Worm (Caenorhabditis elegans) whole organism, L1 larva: Measurements from ENCODE around the gene C45G9.4.

Source experiments
- C04F5.9 ChIP-seq: sonication (generic microtip); optimal IDR thresholded peaks from 2 replicates; lab custom pipeline; 2016; ENCODE audit warnings: missing genetic modification characterization, missing compliant biosample characterization
- C16A3.4 ChIP-seq: fragments of 150-350 bp; optimal IDR thresholded peaks from 2 replicates; lab custom pipeline; 2014; ENCODE audit warnings: missing biosample characterization, missing genetic modification characterization
- aha-1 ChIP-seq: fragments of 150-350 bp; optimal IDR thresholded peaks from 2 replicates; lab custom pipeline; 2014; ENCODE audit warnings: missing biosample characterization, missing genetic modification characterization
- aly-2 ChIP-seq: fragments of 150-350 bp; optimal IDR thresholded peaks from 2 replicates; lab custom pipeline; 2014; ENCODE audit warnings: missing biosample characterization, missing genetic modification characterization
- blmp-1 ChIP-seq: fragments of 150-350 bp; optimal IDR thresholded peaks from 2 replicates; lab custom pipeline; 2014; ENCODE audit warnings: missing biosample characterization, missing genetic modification characterization
- ceh-82 ChIP-seq, 3 experiments: fragments of 150-350 bp in 1 of 3; sonication (generic microtip) in 2 of 3; optimal IDR thresholded peaks; 2 replicates each; lab custom pipeline; 2014 to 2017; ENCODE audit warnings: missing biosample characterization in 3 of 3, missing genetic modification characterization in 3 of 3
- ceh-88 ChIP-seq: fragments of 200-800 bp; sonication (Bioruptor generic); IDR thresholded peaks from 2 replicates; pipeline ENCODE4 v1.3.6; 2022; ENCODE audit warnings: missing genetic modification characterization, missing compliant biosample characterization
- ces-1 ChIP-seq: fragments of 150-350 bp; optimal IDR thresholded peaks from 2 replicates; lab custom pipeline; 2014; ENCODE audit warnings: missing biosample characterization, missing genetic modification reagents, missing genetic modification characterization
- dpl-1 ChIP-seq, 3 experiments: fragments of 150-350 bp in 2 of 3; sonication (generic microtip) in 1 of 3; optimal IDR thresholded peaks; 2 replicates each; lab custom pipeline; 2014 to 2017; ENCODE audit warnings: missing biosample characterization in 3 of 3, missing genetic modification characterization in 3 of 3, missing genetic modification reagents in 3 of 3
- efl-1 ChIP-seq, 4 experiments: fragments of 150-350 bp; optimal IDR thresholded peaks in 3 of 4; peaks in 1 of 4; 1 replicate in 1 of 4; 2 replicates in 3 of 4; lab custom pipeline; 2014; ENCODE audit warnings: missing biosample characterization in 2 of 4, missing genetic modification characterization in 2 of 4, missing genetic modification reagents in 2 of 4
- efl-3 ChIP-seq: fragments of 200-800 bp; sonication (Bioruptor generic); optimal IDR thresholded peaks from 2 replicates; lab custom pipeline; 2018; ENCODE audit warnings: mild to moderate bottlenecking, missing genetic modification characterization, missing compliant biosample characterization
- egl-13 ChIP-seq: sonication (generic microtip); optimal IDR thresholded peaks from 2 replicates; lab custom pipeline; 2016; ENCODE audit warnings: missing genotype, missing genetic modification reagents, missing genetic modification characterization, missing compliant biosample characterization
- elt-2 ChIP-seq: sonication (generic microtip); optimal IDR thresholded peaks from 2 replicates; lab custom pipeline; 2016; ENCODE audit warnings: missing genetic modification characterization, mild to moderate bottlenecking, inconsistent platforms, missing compliant biosample characterization, missing genetic modification reagents
- elt-3 ChIP-seq, 6 experiments: fragments of 150-350 bp in 1 of 6; sonication (generic microtip); optimal IDR thresholded peaks; 2 replicates each; lab custom pipeline; 2017 to 2018; ENCODE audit warnings: missing biosample characterization in 6 of 6, missing genetic modification characterization in 6 of 6, inconsistent platforms in 1 of 6
- fkh-4 ChIP-seq: sonication (generic microtip); optimal IDR thresholded peaks from 2 replicates; lab custom pipeline; 2016; ENCODE audit warnings: missing compliant biosample characterization, missing genetic modification characterization, borderline replicate concordance
- fkh-8 ChIP-seq: sonication (generic microtip); optimal IDR thresholded peaks from 2 replicates; lab custom pipeline; 2016; ENCODE audit warnings: mild to moderate bottlenecking, missing genetic modification characterization, missing compliant biosample characterization
- grh-1 ChIP-seq: fragments of 200-800 bp; sonication (Bioruptor generic); IDR thresholded peaks from 2 replicates; pipeline ENCODE4 v1.3.6; 2022; ENCODE audit warnings: missing genetic modification reagents, missing genetic modification characterization, missing compliant biosample characterization
- hlh-17 ChIP-seq: fragments of 200-800 bp; sonication (Bioruptor generic); optimal IDR thresholded peaks from 2 replicates; lab custom pipeline; 2018; ENCODE audit warnings: missing genetic modification characterization, mild to moderate bottlenecking, missing compliant biosample characterization, moderate library complexity, borderline replicate concordance
- irx-1 ChIP-seq: sonication (generic microtip); optimal IDR thresholded peaks from 2 replicates; lab custom pipeline; 2016; ENCODE audit warnings: missing genetic modification characterization, missing compliant biosample characterization
- isw-1 ChIP-seq: fragments of 200-800 bp; sonication (Bioruptor generic); IDR thresholded peaks from 2 replicates; pipeline ENCODE4 v1.3.6; 2022; ENCODE audit warnings: missing genetic modification characterization, missing compliant biosample characterization
- jun-1 ChIP-seq: fragments of 150-350 bp; optimal IDR thresholded peaks from 2 replicates; lab custom pipeline; 2014; ENCODE audit warnings: missing biosample characterization, missing genetic modification reagents, missing genetic modification characterization
- lin-15B ChIP-seq: fragments of 150-350 bp; sonication (generic microtip); optimal IDR thresholded peaks from 3 replicates; lab custom pipeline; 2014; ENCODE audit warnings: missing biosample characterization, missing genetic modification characterization
- lin-35 ChIP-seq, 2 experiments: fragments of 150-350 bp; optimal IDR thresholded peaks; 2 replicates each; lab custom pipeline; 2014; ENCODE audit warnings: missing biosample characterization in 2 of 2, missing genetic modification characterization in 2 of 2, missing genetic modification reagents in 2 of 2
- lsy-2 ChIP-seq, 2 experiments: fragments of 150-350 bp; optimal IDR thresholded peaks; 2 replicates each; lab custom pipeline; 2014; ENCODE audit warnings: missing biosample characterization in 2 of 2, missing genetic modification characterization in 2 of 2
- mdl-1 ChIP-seq, 2 experiments: fragments of 150-350 bp; optimal IDR thresholded peaks; 2 replicates each; lab custom pipeline; 2014 to 2017; ENCODE audit warnings: missing biosample characterization in 2 of 2, missing genetic modification characterization in 2 of 2, inconsistent platforms in 1 of 2
- mep-1 ChIP-seq: fragments of 150-350 bp; optimal IDR thresholded peaks from 2 replicates; lab custom pipeline; 2014; ENCODE audit warnings: missing biosample characterization, missing genetic modification characterization
- nhr-11 ChIP-seq: fragments of 150-350 bp; optimal IDR thresholded peaks from 2 replicates; lab custom pipeline; 2014; ENCODE audit warnings: missing biosample characterization, missing genetic modification characterization
- nhr-19 ChIP-seq: fragments of 200-800 bp; sonication (Bioruptor generic); conservative IDR thresholded peaks from 2 replicates; pipeline ENCODE4 v1.3.6; 2022; ENCODE audit warnings: missing genetic modification characterization, missing compliant biosample characterization
- nhr-20 ChIP-seq: sonication (generic microtip); optimal IDR thresholded peaks from 2 replicates; lab custom pipeline; 2016; ENCODE audit warnings: mild to moderate bottlenecking, missing genetic modification characterization, missing compliant biosample characterization
- nhr-47 ChIP-seq: sonication (generic microtip); optimal IDR thresholded peaks from 2 replicates; lab custom pipeline; 2016; ENCODE audit warnings: mild to moderate bottlenecking, missing genetic modification characterization, moderate library complexity, missing compliant biosample characterization
- nhr-71 ChIP-seq: sonication (generic microtip); optimal IDR thresholded peaks from 2 replicates; lab custom pipeline; 2016; ENCODE audit warnings: mild to moderate bottlenecking, missing genetic modification characterization, moderate library complexity, missing compliant biosample characterization
- nhr-77 ChIP-seq: fragments of 150-350 bp; optimal IDR thresholded peaks from 2 replicates; lab custom pipeline; 2014; ENCODE audit warnings: missing biosample characterization, missing genetic modification characterization
- nhr-85 ChIP-seq: sonication (generic microtip); peaks from one replicate; lab custom pipeline; 2016; ENCODE audit warnings: missing genetic modification characterization, inconsistent platforms, missing compliant biosample characterization
- nhr-90 ChIP-seq: sonication (generic microtip); optimal IDR thresholded peaks from 2 replicates; lab custom pipeline; 2016; ENCODE audit warnings: mild to moderate bottlenecking, missing genetic modification characterization, missing compliant biosample characterization; ENCODE audit not compliant: poor library complexity
- pax-3 ChIP-seq: fragments of 200-800 bp; sonication (Bioruptor generic); optimal IDR thresholded peaks from 2 replicates; lab custom pipeline; 2018; ENCODE audit warnings: mild to moderate bottlenecking, missing genetic modification characterization, moderate library complexity, missing compliant biosample characterization
- rnt-1 ChIP-seq: sonication (generic microtip); optimal IDR thresholded peaks from 2 replicates; lab custom pipeline; 2016; ENCODE audit warnings: mild to moderate bottlenecking, missing genetic modification characterization, moderate library complexity, missing compliant biosample characterization
- skn-1 ChIP-seq: fragments of 150-350 bp; optimal IDR thresholded peaks from 2 replicates; lab custom pipeline; 2014; ENCODE audit warnings: missing biosample characterization, missing genetic modification characterization
- snpc-4 ChIP-seq: fragments of 150-350 bp; optimal IDR thresholded peaks from 2 replicates; lab custom pipeline; 2014; ENCODE audit warnings: missing biosample characterization, missing genetic modification characterization
- snu-23 ChIP-seq: sonication (generic microtip); optimal IDR thresholded peaks from 2 replicates; lab custom pipeline; 2016; ENCODE audit warnings: missing genetic modification characterization, missing compliant biosample characterization
- sup-37 ChIP-seq: fragments of 200-800 bp; sonication (Bioruptor generic); optimal IDR thresholded peaks from 2 replicates; lab custom pipeline; 2018; ENCODE audit warnings: mild to moderate bottlenecking, missing genetic modification characterization, missing compliant biosample characterization
- swsn-7 ChIP-seq: sonication (generic microtip); optimal IDR thresholded peaks from 2 replicates; lab custom pipeline; 2016; ENCODE audit warnings: missing genetic modification characterization, missing compliant biosample characterization
- tbx-2 ChIP-seq: sonication (generic microtip); optimal IDR thresholded peaks from 2 replicates; lab custom pipeline; 2016; ENCODE audit warnings: missing genetic modification characterization, missing compliant biosample characterization
- tlp-1 ChIP-seq: fragments of 150-350 bp; optimal IDR thresholded peaks from 2 replicates; lab custom pipeline; 2014; ENCODE audit warnings: missing biosample characterization, missing genetic modification characterization
- unc-130 ChIP-seq: fragments of 150-350 bp; optimal IDR thresholded peaks from 2 replicates; lab custom pipeline; 2017; ENCODE audit warnings: missing biosample characterization, missing genetic modification characterization, inconsistent platforms
- unc-86 ChIP-seq: sonication (generic microtip); optimal IDR thresholded peaks from 2 replicates; lab custom pipeline; 2016; ENCODE audit warnings: missing genetic modification characterization, missing compliant biosample characterization
- unc-98 ChIP-seq: fragments of 200-800 bp; sonication (Bioruptor generic); IDR thresholded peaks from 2 replicates; pipeline ENCODE4 v1.3.6; 2022; ENCODE audit warnings: missing genetic modification characterization, missing compliant biosample characterization
- xbp-1 ChIP-seq: sonication (generic microtip); optimal IDR thresholded peaks from 2 replicates; lab custom pipeline; 2016; ENCODE audit warnings: missing genetic modification characterization, missing compliant biosample characterization
- ztf-4 ChIP-seq: fragments of 150-350 bp; optimal IDR thresholded peaks from 2 replicates; lab custom pipeline; 2014; ENCODE audit warnings: missing biosample characterization, missing genetic modification characterization

C45G9.4 gene

DNA sequence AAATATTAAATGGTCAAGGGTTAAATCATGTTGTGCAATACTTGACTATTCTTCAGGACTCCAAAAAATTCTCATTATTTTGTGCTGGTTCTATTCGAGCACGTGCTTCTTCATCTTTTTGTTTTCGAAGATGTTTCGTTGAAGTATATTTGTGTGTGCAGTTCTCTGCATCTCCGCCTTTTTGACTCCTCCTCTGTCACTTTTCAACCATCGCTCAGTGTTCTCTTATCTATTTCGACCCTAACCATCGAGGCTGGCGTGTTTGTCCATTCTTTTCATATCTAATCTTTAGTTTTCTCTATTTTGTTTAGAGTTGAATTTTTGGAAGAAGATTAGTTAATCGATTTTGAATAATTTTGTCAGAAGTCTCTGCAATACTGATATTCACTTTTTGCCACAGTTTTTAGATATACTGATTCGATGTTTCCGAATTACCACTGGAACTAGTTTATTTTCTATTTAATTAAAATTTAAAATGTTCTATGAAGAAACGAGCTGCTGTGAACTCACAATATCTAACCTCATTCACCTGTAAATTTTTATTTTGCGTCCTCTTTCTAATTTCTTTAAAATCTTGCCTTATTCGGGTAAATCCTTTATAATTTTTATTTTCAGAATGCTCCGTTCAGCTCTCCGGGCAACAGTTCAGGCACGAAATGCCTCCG is 14.8 kb downstream of the C45G9.4 start, which contains the start of gene alh-1 (continued):
- no peak for TF ChIP-seq isw-1 (GFP tag; lab: Robert Waterston, UW)
- no peak for TF ChIP-seq snpc-4 (tag; lab: Kevin White, UChicago)
- TF ChIP-seq ztf-4 (tag; lab: Kevin White, UChicago): no peak
- peak; percentile 57 for TF ChIP-seq nhr-85 (tag; lab: Kevin White, UChicago)
- TF ChIP-seq sup-37 (GFP tag; lab: Kevin White, UChicago): no peak
- TF ChIP-seq nhr-20: peak; percentile 57
- no peak for TF ChIP-seq lin-15B (tag; lab: Kevin White, UChicago)
- TF ChIP-seq aha-1 (tag; lab: Kevin White, UChicago): no peak
- no peak for TF ChIP-seq nhr-90 (tag; lab: Kevin White, UChicago)
- no peak for TF ChIP-seq C16A3.4 (tag; lab: Kevin White, UChicago)
- no peak for TF ChIP-seq unc-86
- TF ChIP-seq fkh-4 (tag; lab: Kevin White, UChicago): no peak
- TF ChIP-seq unc-98: no peak

DNA sequence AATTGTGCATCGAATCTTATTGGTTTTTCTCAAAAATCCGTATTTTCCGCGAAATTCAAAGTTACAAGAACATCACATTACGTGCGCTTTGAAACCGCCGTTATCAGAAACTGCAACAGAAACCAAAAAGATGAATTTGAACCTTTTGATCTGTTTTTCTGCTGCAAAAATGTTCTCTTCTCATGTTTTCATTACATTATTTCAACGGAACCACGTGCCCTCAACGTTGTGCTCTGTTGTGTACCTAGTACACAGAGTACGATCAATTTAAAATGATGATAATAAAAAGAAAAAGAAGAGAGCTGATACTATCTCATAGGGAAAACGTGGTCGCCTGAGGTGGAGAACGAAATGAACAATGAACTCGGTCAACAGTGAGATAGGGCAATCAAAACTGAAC is 15.6 kb downstream of the C45G9.4 start:
- TF ChIP-seq dpl-1 (GFP tag; optimal IDR thresholded peaks at IDR 0.05; lab: Kevin White, UChicago) (peak in 2 of 3 experiments; percentile 36 to 56), tlp-1 (no peak), swsn-7 (peak; percentile 49), nhr-20 (peak; percentile 96), efl-3 (no peak), snu-23 (peak; percentile 87), irx-1 (tag; lab: Kevin White, UChicago) (peak; percentile 41), lin-15B (tag; lab: Kevin White, UChicago) (no peak), nhr-77 (tag; lab: Kevin White, UChicago) (peak; percentile 45), nhr-90 (tag; lab: Kevin White, UChicago) (peak; percentile 90), ceh-82 (tag; optimal IDR thresholded peaks at IDR 0.05; lab: Kevin White, UChicago) (peak in 1 of 3 experiments; percentile 11), blmp-1 (tag; lab: Kevin White, UChicago) (peak; percentile 44), nhr-47 (tag; lab: Kevin White, UChicago) (peak; percentile 80), efl-1 (optimal IDR thresholded peaks at IDR 0.05; lab: Kevin White, UChicago) (peak; percentile 9 to 38), efl-1 (GFP tag; optimal IDR thresholded peaks at IDR 0.05 in 1 of 2; lab: Kevin White, UChicago) (peak; percentile 27 to 91), pax-3 (tag; lab: Kevin White, UChicago) (no peak), fkh-4 (tag; lab: Kevin White, UChicago) (no peak), mdl-1 (tag; optimal IDR thresholded peaks at IDR 0.05; lab: Kevin White, UChicago) (peak in 1 of 2 experiments; percentile 97), hlh-17 (no peak), xbp-1 (peak; percentile 23), elt-2 (tag; lab: Kevin White, UChicago) (peak; percentile 86), ces-1 (GFP tag; lab: Kevin White, UChicago) (no peak), mep-1 (peak; percentile 43), snpc-4 (tag; lab: Kevin White, UChicago) (peak; percentile 53), aly-2 (no peak), C04F5.9 (peak; percentile 13), unc-130 (tag; lab: Kevin White, UChicago) (peak; percentile 90), fkh-8 (peak; percentile 8), nhr-85 (tag; lab: Kevin White, UChicago) (peak; percentile 90), nhr-19 (peak; percentile 97), rnt-1 (peak; percentile 60), ztf-4 (tag; lab: Kevin White, UChicago) (peak; percentile 25), skn-1 (peak; percentile 90), nhr-11 (tag; lab: Kevin White, UChicago) (peak; percentile 32), ceh-88 (GFP tag; lab: Robert Waterston, UW) (no peak), lsy-2 (tag; optimal IDR thresholded peaks at IDR 0.05; lab: Kevin White, UChicago) (peak; percentile 46 to 60), tbx-2 (peak; percentile 86), nhr-71 (tag; lab: Kevin White, UChicago) (peak; percentile 94), C16A3.4 (tag; lab: Kevin White, UChicago) (peak; percentile 68), elt-3 (tag; optimal IDR thresholded peaks at IDR 0.05; lab: Kevin White, UChicago) (peak in 3 of 6 experiments; percentile 18 to 95 (median 72)), egl-13 (no peak), grh-1 (GFP tag; lab: Robert Waterston, UW) (peak; percentile 42; the same call in 1 of the 2 replicates), jun-1 (tag; lab: Kevin White, UChicago) (peak; percentile 44), lin-35 (GFP tag; optimal IDR thresholded peaks at IDR 0.05; lab: Kevin White, UChicago) (peak; percentile 3 to 83)
